Worm (Caenorhabditis elegans) whole organism, dauer: ENCODE results near the gene fil-2.

ENCODE experiments used
- unc-62 ChIP-seq: sonication (generic microtip); optimal IDR thresholded peaks from 2 replicates; lab custom pipeline; 2017; ENCODE audit warnings: missing biosample characterization, missing genetic modification reagents, missing genetic modification characterization

Gene fil-2

DNA sequence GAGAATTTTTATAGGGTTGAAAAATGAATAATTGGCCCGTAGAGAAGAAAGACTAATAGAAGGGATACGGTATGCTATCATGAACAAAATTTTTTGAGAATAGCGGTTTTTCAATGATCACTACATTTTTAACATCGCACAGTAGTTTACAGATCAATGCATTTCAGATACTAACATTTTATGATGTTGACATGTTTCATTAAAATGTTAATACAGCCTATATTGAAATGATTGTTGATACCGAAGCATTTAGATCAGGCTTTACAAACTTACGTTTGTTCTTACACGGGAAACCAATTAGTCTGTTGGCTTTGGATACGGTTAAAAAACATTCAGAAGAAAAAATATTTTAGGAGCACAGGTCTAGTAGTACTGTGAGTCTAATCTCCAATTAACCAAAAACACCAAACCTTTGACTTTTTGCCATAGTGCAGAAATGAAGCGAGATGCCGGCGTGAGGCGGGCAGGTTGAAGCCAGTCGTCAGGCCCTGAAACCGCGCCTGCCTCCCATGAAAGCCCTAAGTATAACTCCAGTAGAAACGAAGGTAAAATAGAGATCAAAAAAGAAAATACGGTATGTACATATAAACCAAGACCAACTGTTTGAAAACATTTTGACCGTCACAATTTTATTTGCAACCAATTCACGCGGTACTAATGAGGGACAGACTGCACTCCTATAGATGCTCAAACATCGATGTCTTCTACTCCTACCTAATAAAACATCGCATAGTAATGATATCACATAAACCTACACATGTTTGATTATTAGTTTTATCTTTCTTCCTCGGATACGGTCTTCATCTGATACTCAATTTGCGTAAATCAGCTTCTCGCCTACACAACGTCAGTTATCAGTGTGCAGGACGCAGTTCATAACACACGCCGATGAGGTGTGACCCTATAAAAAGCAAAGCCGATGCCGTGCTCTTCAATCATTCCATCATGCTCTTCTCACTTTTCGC is at the start of gene fil-2:
Gene fil-2 (plus strand): TSS at position 915 of the 965 bp plus-strand sequence.
- TF ChIP-seq unc-62 (GFP tag; lab: Kevin White, UChicago): no peak

- TF ChIP-seq unc-62 (GFP tag; lab: Kevin White, UChicago): no peak
These were observed 49.3 kb upstream of the fil-2 start for ce11 chrV:6229457-6229949.

DNA sequence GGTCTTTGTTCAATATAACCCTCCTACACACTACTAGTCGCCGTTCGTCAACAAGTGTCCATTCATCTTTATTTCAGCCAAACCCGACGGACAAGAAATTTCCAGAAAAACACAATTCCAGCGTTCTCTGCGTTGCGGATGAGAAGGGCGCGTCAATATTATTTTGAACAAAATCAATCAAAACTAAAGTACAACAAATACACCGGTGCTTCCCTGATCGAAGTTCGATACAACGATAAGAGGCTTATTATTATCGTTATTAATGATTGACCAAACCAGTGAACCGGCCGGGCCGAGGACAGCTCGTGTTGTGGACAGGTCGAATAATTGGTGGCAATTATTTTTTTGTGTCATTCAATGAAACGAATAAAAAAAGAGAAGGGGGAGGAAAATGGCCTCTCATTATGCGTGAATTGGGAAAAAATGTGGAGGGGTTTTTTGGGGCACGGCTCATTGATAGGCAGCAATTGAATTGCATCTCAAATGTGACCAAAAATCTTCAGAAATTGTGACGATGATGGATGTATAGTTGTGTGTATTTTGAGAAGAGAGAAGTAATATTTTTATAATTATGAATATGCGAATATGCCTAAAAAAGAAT is 48.1 kb upstream of the fil-2 start:
- TF ChIP-seq unc-62 (GFP tag; lab: Kevin White, UChicago): no peak

- no peak for TF ChIP-seq unc-62 (GFP tag; lab: Kevin White, UChicago)
These were observed 46.9 kb upstream of the fil-2 start for ce11 chrV:6231902-6232340.

ce11 chrV:6232886-6233285 is 45.9 kb upstream of the fil-2 start:
- no peak for TF ChIP-seq unc-62 (GFP tag; lab: Kevin White, UChicago)

- no peak for TF ChIP-seq unc-62 (GFP tag; lab: Kevin White, UChicago)
These were observed 44.9 kb upstream of the fil-2 start for ce11 chrV:6233952-6234351.

ce11 chrV:6234876-6235275 is 44.0 kb upstream of the fil-2 start, which contains the start of gene K08B12.3:
K08B12.3 (plus strand) TSS chrV:6235176.
- no peak for TF ChIP-seq unc-62 (GFP tag; lab: Kevin White, UChicago)

DNA sequence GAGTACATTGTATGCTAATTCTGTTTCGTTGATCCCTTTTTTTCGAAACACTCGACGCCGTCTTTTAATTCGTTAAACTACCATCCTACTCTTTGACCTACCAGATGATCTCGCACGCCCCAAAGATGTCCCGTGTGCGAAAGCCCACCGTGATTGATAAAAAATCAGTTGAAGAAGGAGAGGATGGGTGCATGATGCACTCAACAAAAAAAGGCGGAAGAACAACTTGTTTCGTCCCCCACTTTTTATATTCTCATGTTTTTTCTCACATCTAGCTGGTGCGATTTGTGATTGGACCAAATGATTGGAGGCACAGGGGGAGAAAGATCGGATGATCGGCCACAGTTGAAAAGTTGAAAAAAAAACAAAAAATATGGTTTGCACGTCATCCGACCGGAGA is 40.5 kb upstream of the fil-2 start:
- TF ChIP-seq unc-62 (GFP tag; lab: Kevin White, UChicago): no peak

DNA sequence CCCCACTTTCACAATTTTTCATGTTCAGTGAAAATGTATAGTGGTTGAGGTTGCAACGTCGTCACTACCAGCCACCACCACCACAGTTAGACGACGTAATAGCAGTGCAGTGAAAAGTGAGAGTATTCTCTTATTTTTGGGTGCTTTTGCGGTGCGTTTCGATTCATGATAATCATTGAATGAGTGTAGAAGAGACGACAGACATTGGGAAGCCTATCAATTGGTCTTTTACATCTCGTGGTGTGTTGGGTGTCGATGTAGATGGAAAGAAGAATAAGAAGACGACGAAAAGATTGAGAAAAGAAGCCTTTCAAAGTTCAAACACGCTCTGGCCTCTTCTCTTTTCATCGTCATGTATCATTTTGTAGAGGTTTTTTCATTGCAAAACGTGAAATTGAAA is 39.0 kb upstream of the fil-2 start:
- no peak for TF ChIP-seq unc-62 (GFP tag; lab: Kevin White, UChicago)

- TF ChIP-seq unc-62 (GFP tag; lab: Kevin White, UChicago): no peak
These were observed 38.1 kb upstream of the fil-2 start for ce11 chrV:6240735-6241134.

- no peak for TF ChIP-seq unc-62 (GFP tag; lab: Kevin White, UChicago)
These were observed 35.6 kb upstream of the fil-2 start for ce11 chrV:6243260-6243659.

- no peak for TF ChIP-seq unc-62 (GFP tag; lab: Kevin White, UChicago)
These were observed 34.2 kb upstream of the fil-2 start for ce11 chrV:6244631-6245030.

DNA sequence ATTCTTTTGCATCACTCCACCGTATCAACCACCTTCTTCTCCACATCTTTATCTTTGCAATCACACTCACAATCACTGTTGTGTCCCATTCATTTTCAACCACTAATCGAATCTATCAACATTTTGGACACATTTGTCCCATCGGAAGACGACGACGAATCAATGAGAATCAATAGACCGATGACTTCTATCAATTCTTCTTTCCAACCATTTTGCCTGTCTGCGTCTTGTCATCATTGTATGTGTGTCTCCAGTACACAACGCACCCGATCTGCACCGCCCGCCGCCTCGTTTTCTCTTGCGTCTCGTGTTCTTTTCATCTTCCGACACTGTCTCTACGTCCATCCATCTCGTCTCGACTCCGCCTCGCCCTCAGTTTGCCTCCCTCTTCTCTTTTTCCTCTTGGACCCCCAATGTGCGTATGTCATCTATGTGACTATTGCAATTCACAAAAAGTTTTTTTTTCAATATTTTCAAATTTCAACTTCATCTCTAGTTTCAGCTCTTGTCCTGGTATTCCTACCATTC is 32.3 kb upstream of the fil-2 start, which contains the start of gene dmd-7:
Gene dmd-7 (plus strand): TSS at position 478 of the 528 bp plus-strand sequence.
- TF ChIP-seq unc-62 (GFP tag; lab: Kevin White, UChicago): no peak

DNA sequence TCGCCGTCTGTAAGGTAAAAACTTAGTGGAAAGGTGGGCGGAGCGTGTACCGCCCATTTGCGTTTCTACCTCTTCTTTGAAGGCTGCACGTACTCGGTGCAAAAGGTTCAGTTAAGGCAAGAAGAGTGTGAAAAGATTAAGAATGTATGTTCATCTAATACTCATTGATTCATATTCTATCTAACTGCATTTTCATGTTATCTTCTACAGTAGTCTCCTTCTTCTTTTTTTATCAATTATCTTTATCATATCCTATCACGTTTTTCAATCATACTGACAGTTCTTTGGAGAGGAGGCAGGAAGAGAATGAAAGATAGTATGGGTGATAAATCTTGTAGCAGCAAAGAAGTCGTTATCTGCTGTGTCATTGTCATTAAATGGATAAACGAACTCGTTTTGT is 31.4 kb upstream of the fil-2 start:
- no peak for TF ChIP-seq unc-62 (GFP tag; lab: Kevin White, UChicago)

ce11 chrV:6248714-6249113 is 30.1 kb upstream of the fil-2 start:
- TF ChIP-seq unc-62 (GFP tag; lab: Kevin White, UChicago): no peak

DNA sequence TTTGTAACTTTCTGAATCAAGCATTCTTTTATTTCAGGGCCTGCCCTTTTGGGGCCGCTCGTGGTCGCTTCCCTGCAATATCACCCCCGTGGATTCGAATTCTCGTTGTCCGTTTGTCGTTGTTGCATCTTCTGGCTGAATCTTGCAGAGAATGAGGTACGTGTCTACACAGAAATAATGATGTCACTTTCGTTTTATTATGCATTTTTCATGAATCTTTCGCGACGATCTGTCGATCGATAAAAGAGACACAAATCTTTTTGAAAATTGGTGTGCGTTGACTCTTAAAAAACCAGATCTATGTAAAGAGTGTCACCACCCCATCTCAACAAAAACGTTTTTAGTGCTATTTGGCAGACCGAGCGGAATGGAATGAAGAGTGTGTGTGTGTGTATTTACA is 29.7 kb upstream of the fil-2 start:
- TF ChIP-seq unc-62 (GFP tag; lab: Kevin White, UChicago): no peak
